Fruit fly (Drosophila melanogaster) whole organism, embryonic: ENCODE results near the gene CG32647.

Source experiments
- Awh ChIP-seq: fragments of 200-800 bp; sonication (Bioruptor generic); IDR thresholded peaks from 2 replicates; pipeline ENCODE4, ENCODE4 v1.3.6; 2022; ENCODE audit warnings: missing biosample characterization, missing genetic modification characterization
- CG10565 ChIP-seq: fragments of 200-800 bp; sonication (Bioruptor generic); optimal IDR thresholded peaks from 3 replicates; lab custom pipeline; 2016; ENCODE audit warnings: missing biosample characterization, mild to moderate bottlenecking, missing genetic modification characterization
- CG11723 ChIP-seq: fragments of 200-800 bp; sonication (Bioruptor generic); optimal IDR thresholded peaks from 2 replicates; lab custom pipeline; 2017; ENCODE audit warnings: missing biosample characterization, mild to moderate bottlenecking, missing genetic modification characterization
- CG12155 ChIP-seq: fragments of 200-800 bp; sonication (Bioruptor generic); optimal IDR thresholded peaks from 3 replicates; lab custom pipeline; 2016; ENCODE audit warnings: missing biosample characterization, missing genetic modification characterization
- CG12299 ChIP-seq: fragments of 200-800 bp; sonication (Bioruptor generic); optimal IDR thresholded peaks from 2 replicates; lab custom pipeline; 2018; ENCODE audit warnings: missing biosample characterization, mild to moderate bottlenecking, missing genetic modification characterization
- CG13123 ChIP-seq: fragments of 200-800 bp; sonication (Bioruptor generic); optimal IDR thresholded peaks from 2 replicates; lab custom pipeline; 2016; ENCODE audit warnings: missing biosample characterization, missing genetic modification characterization
- CG14710 ChIP-seq: fragments of 200-800 bp; sonication (Bioruptor generic); optimal IDR thresholded peaks from 3 replicates; lab custom pipeline; 2019; ENCODE audit warnings: missing biosample characterization, mild to moderate bottlenecking, missing genetic modification characterization, moderate library complexity
- CG15011 ChIP-seq: fragments of 200-800 bp; sonication (Bioruptor generic); optimal IDR thresholded peaks from 3 replicates; lab custom pipeline; 2018; ENCODE audit warnings: missing biosample characterization, mild to moderate bottlenecking, missing genetic modification characterization
- CG17361 ChIP-seq: fragments of 200-800 bp; sonication (Bioruptor generic); IDR thresholded peaks from 3 replicates; pipeline ENCODE4 v1.3.6; 2022; ENCODE audit warnings: missing biosample characterization, missing genetic modification characterization
- CG17802 ChIP-seq: fragments of 200-800 bp; sonication (Bioruptor generic); optimal IDR thresholded peaks from 2 replicates; lab custom pipeline; 2018; ENCODE audit warnings: missing biosample characterization, mild to moderate bottlenecking, missing genetic modification characterization, moderate library complexity
- CG30431 ChIP-seq: fragments of 200-800 bp; sonication (Bioruptor generic); optimal IDR thresholded peaks from 2 replicates; lab custom pipeline; 2017; ENCODE audit warnings: missing biosample characterization, missing genetic modification characterization
- CG33213 ChIP-seq: fragments of 200-800 bp; sonication (Bioruptor generic); optimal IDR thresholded peaks from 3 replicates; lab custom pipeline; 2016; ENCODE audit warnings: missing biosample characterization, missing genetic modification characterization
- CG4328 ChIP-seq: fragments of 200-800 bp; sonication (Bioruptor generic); optimal IDR thresholded peaks from 3 replicates; lab custom pipeline; 2017; ENCODE audit warnings: missing biosample characterization, missing genetic modification reagents, missing genetic modification characterization
- CG4820 ChIP-seq: fragments of 200-800 bp; sonication (Bioruptor generic); optimal IDR thresholded peaks from 3 replicates; lab custom pipeline; 2016; ENCODE audit warnings: missing biosample characterization, missing genetic modification characterization
- CG4854 ChIP-seq: fragments of 200-800 bp; sonication (Bioruptor generic); optimal IDR thresholded peaks from 2 replicates; lab custom pipeline; 2016; ENCODE audit warnings: missing biosample characterization, missing genetic modification characterization, inconsistent platforms
- CG5953 ChIP-seq: fragments of 200-800 bp; sonication (Bioruptor generic); IDR thresholded peaks from 2 replicates; pipeline ENCODE4 v1.3.6; 2022; ENCODE audit warnings: missing biosample characterization, missing genetic modification characterization
- CG7372 ChIP-seq: fragments of 200-800 bp; sonication (Bioruptor generic); IDR thresholded peaks from 2 replicates; pipeline ENCODE4 v1.3.6; 2022; ENCODE audit warnings: missing biosample characterization, missing genetic modification characterization
- CG8359 ChIP-seq: fragments of 200-800 bp; sonication (Bioruptor generic); optimal IDR thresholded peaks from 2 replicates; lab custom pipeline; 2017; ENCODE audit warnings: missing biosample characterization, mild to moderate bottlenecking, missing genetic modification characterization, borderline replicate concordance
- CG9215 ChIP-seq: fragments of 200-800 bp; sonication (Bioruptor generic); IDR thresholded peaks from 2 replicates; pipeline ENCODE4 v1.3.6; 2022; ENCODE audit warnings: missing biosample characterization, missing genetic modification characterization
- CHES-1-like ChIP-seq: fragments of 200-800 bp; sonication (Bioruptor generic); optimal IDR thresholded peaks from 2 replicates; lab custom pipeline; 2016; ENCODE audit warnings: missing biosample characterization, missing genetic modification characterization
- CrebB ChIP-seq: fragments of 200-800 bp; sonication (Bioruptor generic); optimal IDR thresholded peaks from 3 replicates; lab custom pipeline; 2018; ENCODE audit warnings: missing biosample characterization, mild to moderate bottlenecking, missing genetic modification characterization
- Dek ChIP-seq: fragments of 200-800 bp; sonication (Bioruptor generic); optimal IDR thresholded peaks from 3 replicates; lab custom pipeline; 2019; ENCODE audit warnings: missing biosample characterization, mild to moderate bottlenecking, missing genetic modification characterization, moderate library complexity
- Elba2 ChIP-seq: fragments of 200-800 bp; sonication (Bioruptor generic); optimal IDR thresholded peaks from 3 replicates; lab custom pipeline; 2016; ENCODE audit warnings: missing biosample characterization, missing genetic modification characterization
- Gug ChIP-seq: fragments of 200-800 bp; sonication (Bioruptor generic); IDR thresholded peaks from 4 replicates; pipeline ENCODE4 v1.3.6; 2022; ENCODE audit warnings: missing biosample characterization, missing genetic modification characterization
- MBD-R2 ChIP-seq: fragments of 200-800 bp; sonication (Bioruptor generic); IDR thresholded peaks from 2 replicates; pipeline ENCODE4 v1.3.6; 2022; ENCODE audit warnings: missing biosample characterization, missing genetic modification characterization
- Oli ChIP-seq: fragments of 200-800 bp; sonication (Bioruptor generic); optimal IDR thresholded peaks from 2 replicates; lab custom pipeline; 2018; ENCODE audit warnings: missing biosample characterization, mild to moderate bottlenecking, missing genetic modification characterization, moderate library complexity
- Trl ChIP-seq, 3 experiments: fragments of >200 bp in 2 of 3; fragments of 200-800 bp in 1 of 3; sonication (Bioruptor generic) in 1 of 3; optimal IDR thresholded peaks; 2 replicates in 1 of 3; 3 replicates in 2 of 3; lab custom pipeline; 2016 to 2017; ENCODE audit warnings: missing biosample characterization in 1 of 3, missing genetic modification characterization in 1 of 3
- Usf ChIP-seq: fragments of 200-800 bp; sonication (Bioruptor generic); optimal IDR thresholded peaks from 2 replicates; lab custom pipeline; 2017; ENCODE audit warnings: missing genotype, missing biosample characterization, missing genetic modification characterization
- Vsx1 ChIP-seq: fragments of 200-800 bp; sonication (Bioruptor generic); optimal IDR thresholded peaks from 2 replicates; lab custom pipeline; 2017; ENCODE audit warnings: missing biosample characterization, mild to moderate bottlenecking, missing genetic modification characterization, missing genetic modification reagents
- Xrp1 ChIP-seq: fragments of 200-800 bp; sonication (Bioruptor generic); IDR thresholded peaks from 2 replicates; pipeline ENCODE4 v1.3.6; 2022; ENCODE audit warnings: missing biosample characterization, missing genetic modification characterization
- ab ChIP-seq: fragments of 200-800 bp; sonication (Bioruptor generic); optimal IDR thresholded peaks from 2 replicates; lab custom pipeline; 2016; ENCODE audit warnings: missing biosample characterization, missing genetic modification characterization
- ara ChIP-seq: fragments of 200-800 bp; sonication (Bioruptor generic); IDR thresholded peaks from 2 replicates; pipeline ENCODE4 v1.3.6; 2022; ENCODE audit warnings: missing biosample characterization, missing genetic modification characterization
- bigmax ChIP-seq: fragments of 200-800 bp; sonication (Bioruptor generic); optimal IDR thresholded peaks from 2 replicates; lab custom pipeline; 2018; ENCODE audit warnings: missing biosample characterization, mild to moderate bottlenecking, missing genetic modification characterization
- bowl ChIP-seq: fragments of 200-800 bp; sonication (Bioruptor generic); IDR thresholded peaks from 2 replicates; pipeline ENCODE4 v1.3.6; 2022; ENCODE audit warnings: missing biosample characterization, missing genetic modification characterization
- br ChIP-seq: fragments of >200 bp; optimal IDR thresholded peaks from 2 replicates; lab custom pipeline; 2017
- chn ChIP-seq: fragments of 200-800 bp; sonication (Bioruptor generic); optimal IDR thresholded peaks from 2 replicates; lab custom pipeline; 2016; ENCODE audit warnings: missing biosample characterization, missing genetic modification characterization
- gcm2 ChIP-seq: fragments of 200-800 bp; sonication (Bioruptor generic); optimal IDR thresholded peaks from 2 replicates; lab custom pipeline; 2016; ENCODE audit warnings: missing biosample characterization, missing genetic modification characterization
- gem ChIP-seq: fragments of 200-800 bp; sonication (Bioruptor generic); optimal IDR thresholded peaks from 2 replicates; lab custom pipeline; 2019; ENCODE audit warnings: missing biosample characterization, mild to moderate bottlenecking, missing genetic modification characterization, moderate library complexity
- gsb-n ChIP-seq: fragments of 200-800 bp; sonication (Bioruptor generic); optimal IDR thresholded peaks from 3 replicates; lab custom pipeline; 2018; ENCODE audit warnings: missing biosample characterization, mild to moderate bottlenecking, missing genetic modification characterization
- ham ChIP-seq: fragments of 200-800 bp; sonication (Bioruptor generic); IDR thresholded peaks from 2 replicates; pipeline ENCODE4 v1.3.6; 2022; ENCODE audit warnings: missing biosample characterization, missing genetic modification characterization
- jumu ChIP-seq: fragments of 200-800 bp; sonication (Bioruptor generic); optimal IDR thresholded peaks from 3 replicates; lab custom pipeline; 2016; ENCODE audit warnings: missing biosample characterization, missing genetic modification characterization
- kah ChIP-seq: fragments of 200-800 bp; sonication (Bioruptor generic); optimal IDR thresholded peaks from 2 replicates; lab custom pipeline; 2018; ENCODE audit warnings: missing biosample characterization, mild to moderate bottlenecking, missing genetic modification characterization
- nom ChIP-seq: fragments of 200-800 bp; sonication (Bioruptor generic); optimal IDR thresholded peaks from 2 replicates; lab custom pipeline; 2017; ENCODE audit warnings: missing biosample characterization, missing genetic modification characterization, mild to moderate bottlenecking, moderate library complexity, missing genetic modification reagents
- pho ChIP-seq: fragments of 200-800 bp; sonication (Bioruptor generic); optimal IDR thresholded peaks from 2 replicates; lab custom pipeline; 2016; ENCODE audit warnings: missing biosample characterization, missing genetic modification characterization
- sc ChIP-seq, 3 experiments: fragments of >200 bp in 2 of 3; fragments of 200-800 bp in 1 of 3; sonication (Bioruptor generic) in 1 of 3; optimal IDR thresholded peaks; 2 replicates in 2 of 3; 3 replicates in 1 of 3; lab custom pipeline; 2017; ENCODE audit warnings: mild to moderate bottlenecking in 1 of 3, missing biosample characterization in 1 of 3, missing genetic modification characterization in 1 of 3, missing genetic modification reagents in 1 of 3
- sima ChIP-seq: fragments of 200-800 bp; sonication (Bioruptor generic); optimal IDR thresholded peaks from 2 replicates; lab custom pipeline; 2016; ENCODE audit warnings: missing biosample characterization, missing genetic modification characterization
- tap ChIP-seq: fragments of 200-800 bp; optimal IDR thresholded peaks from 3 replicates; lab custom pipeline; 2019; ENCODE audit warnings: missing biosample characterization, mild to moderate bottlenecking, missing genetic modification characterization, moderate library complexity
- unc-4 ChIP-seq: fragments of 200-800 bp; sonication (Bioruptor generic); IDR thresholded peaks from 2 replicates; pipeline ENCODE4 v1.3.6; 2022; ENCODE audit warnings: missing biosample characterization, missing genetic modification characterization; ENCODE audit not compliant: partially characterized antibody
- wek ChIP-seq: fragments of 200-800 bp; sonication (Bioruptor generic); optimal IDR thresholded peaks from 3 replicates; lab custom pipeline; 2018; ENCODE audit warnings: missing biosample characterization, mild to moderate bottlenecking, missing genetic modification characterization, moderate library complexity
- zen2 ChIP-seq: fragments of 200-800 bp; sonication (Bioruptor generic); IDR thresholded peaks from 3 replicates; pipeline ENCODE4 v1.3.6; 2022; ENCODE audit warnings: missing biosample characterization, missing genetic modification characterization; ENCODE audit not compliant: partially characterized antibody

CG32647 gene

dm6 chrX:12755017-12755563 lies 29.7 kb downstream of the CG32647 start (continued):
- TF ChIP-seq CG33213 (GFP tag; lab: Kevin White, UChicago) (peak; percentile 3), Oli (tag; lab: Kevin White, UChicago) (peak; percentile 64), Usf (peak; percentile 74), CG4854 (peak; percentile 32), Elba2 (GFP tag; lab: Kevin White, UChicago) (no peak), CG17361 (GFP tag; lab: Robert Waterston, UW) (no peak; the same call in 2 of the 3 replicates), ara (GFP tag; lab: Robert Waterston, UW) (peak; percentile 45; the same call in 1 of the 2 replicates), CG10565 (GFP tag; lab: Kevin White, UChicago) (no peak), CG11723 (GFP tag; lab: Kevin White, UChicago) (peak; percentile 39), CG9215 (GFP tag; lab: Robert Waterston, UW) (peak; percentile 85), unc-4 (GFP tag; lab: Robert Waterston, UW) (no peak), nom (GFP tag; lab: Kevin White, UChicago) (peak; percentile 78), zen2 (GFP tag; lab: Robert Waterston, UW) (no peak), CG4820 (GFP tag; lab: Kevin White, UChicago) (peak; percentile 7), ham (no peak), chn (GFP tag; lab: Kevin White, UChicago) (peak; percentile 40), CG14710 (no peak), CG12155 (peak; percentile 65), CG5953 (GFP tag; lab: Robert Waterston, UW) (peak; percentile 55; the same call in 1 of the 2 replicates), Awh (GFP tag; lab: Robert Waterston, UW) (no peak), tap (tag; lab: Kevin White, UChicago) (peak; percentile 52), CG17802 (no peak), sima (GFP tag; lab: Kevin White, UChicago) (peak; percentile 25), bigmax (GFP tag; lab: Kevin White, UChicago) (no peak), CG4328 (GFP tag; lab: Kevin White, UChicago) (peak; percentile 66), CG7372 (GFP tag; lab: Robert Waterston, UW) (peak; percentile 66), kah (GFP tag; lab: Kevin White, UChicago) (no peak), Vsx1 (GFP tag; lab: Kevin White, UChicago) (no peak), gcm2 (GFP tag; lab: Kevin White, UChicago) (no peak), wek (no peak), CG8359 (GFP tag; lab: Kevin White, UChicago) (no peak), CrebB (tag; lab: Kevin White, UChicago) (peak; percentile 46), MBD-R2 (peak; percentile 55; the same call in 1 of the 2 replicates), Gug (GFP tag; lab: Robert Waterston, UW) (peak; percentile 68; the same call in 3 of the 4 replicates), CG12299 (tag; lab: Kevin White, UChicago) (peak; percentile 57), br (no peak), sc (optimal IDR thresholded peaks at IDR 0.05; lab: Kevin White, UChicago) (no peak), sc (GFP tag; optimal IDR thresholded peaks at IDR 0.05; lab: Kevin White, UChicago) (peak; percentile 11), Dek (peak; percentile 79), Trl (optimal IDR thresholded peaks at IDR 0.05; lab: Kevin White, UChicago) (no peak), Trl (GFP tag; optimal IDR thresholded peaks at IDR 0.05; lab: Kevin White, UChicago) (peak; percentile 32), gsb-n (tag; lab: Kevin White, UChicago) (no peak), gem (peak; percentile 80), pho (GFP tag; lab: Kevin White, UChicago) (peak; percentile 81), CG15011 (GFP tag; lab: Kevin White, UChicago) (peak; percentile 53), CHES-1-like (GFP tag; lab: Kevin White, UChicago) (peak; percentile 17), CG13123 (GFP tag; lab: Kevin White, UChicago) (peak; percentile 22), jumu (GFP tag; lab: Kevin White, UChicago) (peak; percentile 49), CG30431 (GFP tag; lab: Kevin White, UChicago) (no peak), ab (GFP tag; lab: Kevin White, UChicago) (no peak), Xrp1 (peak; percentile 80), bowl (peak; percentile 65; the same call in 1 of the 2 replicates)
